Fruit fly (Drosophila melanogaster) whole organism, embryonic: ENCODE measurements around the gene CG43312.

Experiments
- BEAF-32 ChIP-seq: fragments of 200-800 bp; sonication (Bioruptor generic); optimal IDR thresholded peaks from 3 replicates; lab custom pipeline; 2017; ENCODE audit warnings: missing biosample characterization, missing genetic modification characterization, mild to moderate bottlenecking, moderate library complexity, missing genetic modification reagents
- CG11093 ChIP-seq: fragments of 200-800 bp; sonication (Bioruptor generic); IDR thresholded peaks from 3 replicates; pipeline ENCODE4 v1.3.6; 2022; ENCODE audit warnings: missing biosample characterization, missing genetic modification characterization
- CG12104 ChIP-seq: fragments of 200-800 bp; sonication (Bioruptor generic); optimal IDR thresholded peaks from 3 replicates; lab custom pipeline; 2016; ENCODE audit warnings: missing biosample characterization, missing genetic modification characterization
- CG12659 ChIP-seq: fragments of 200-800 bp; sonication (Bioruptor generic); optimal IDR thresholded peaks from 3 replicates; lab custom pipeline; 2017; ENCODE audit warnings: mild to moderate bottlenecking, missing biosample characterization, missing genetic modification reagents, missing genetic modification characterization
- CG14667 ChIP-seq: fragments of 200-800 bp; sonication (Bioruptor generic); IDR thresholded peaks from 2 replicates; pipeline ENCODE4 v1.3.6; 2022; ENCODE audit warnings: missing biosample characterization, missing genetic modification characterization
- CG17612 ChIP-seq: fragments of 200-800 bp; sonication (Bioruptor generic); IDR thresholded peaks from 2 replicates; pipeline ENCODE4 v1.3.6; 2022; ENCODE audit warnings: missing biosample characterization, missing genetic modification characterization
- CG18599 ChIP-seq: fragments of 200-800 bp; sonication (Bioruptor generic); optimal IDR thresholded peaks from 3 replicates; lab custom pipeline; 2017; ENCODE audit warnings: missing biosample characterization, missing genetic modification characterization, mild to moderate bottlenecking, moderate library complexity, missing genetic modification reagents
- CG2116 ChIP-seq: fragments of 200-800 bp; sonication (Bioruptor generic); optimal IDR thresholded peaks from 3 replicates; lab custom pipeline; 2018; ENCODE audit warnings: missing biosample characterization, mild to moderate bottlenecking, missing genetic modification characterization
- CG2129 ChIP-seq: fragments of 200-800 bp; sonication (Bioruptor generic); IDR thresholded peaks from 2 replicates; pipeline ENCODE4 v1.3.6; 2022; ENCODE audit warnings: missing biosample characterization, missing genetic modification characterization; ENCODE audit not compliant: partially characterized antibody
- CG2199 ChIP-seq: fragments of 200-800 bp; sonication (Bioruptor generic); IDR thresholded peaks from 3 replicates; pipeline ENCODE4 v1.3.6; 2022; ENCODE audit warnings: missing biosample characterization, missing genetic modification characterization
- CG2889 ChIP-seq: fragments of 200-800 bp; sonication (Bioruptor generic); IDR thresholded peaks from 3 replicates; pipeline ENCODE4 v1.3.6; 2022; ENCODE audit warnings: missing biosample characterization, missing genetic modification characterization
- CG4424 ChIP-seq: fragments of 200-800 bp; sonication (Bioruptor generic); optimal IDR thresholded peaks from 3 replicates; lab custom pipeline; 2016; ENCODE audit warnings: missing biosample characterization, missing genetic modification characterization
- CG4617 ChIP-seq: fragments of 200-800 bp; sonication (Bioruptor generic); optimal IDR thresholded peaks from 3 replicates; lab custom pipeline; 2016; ENCODE audit warnings: missing biosample characterization, missing genetic modification characterization, borderline replicate concordance
- CG7987 ChIP-seq: fragments of 200-800 bp; sonication (Bioruptor generic); optimal IDR thresholded peaks from 2 replicates; lab custom pipeline; 2018; ENCODE audit warnings: missing biosample characterization, mild to moderate bottlenecking, missing genetic modification characterization, moderate library complexity
- CTCF ChIP-seq: fragments of 200-800 bp; sonication (Bioruptor generic); optimal IDR thresholded peaks from 2 replicates; lab custom pipeline; 2017; ENCODE audit warnings: missing biosample characterization, mild to moderate bottlenecking, missing genetic modification characterization, moderate library complexity
- CoRest ChIP-seq: fragments of 200-800 bp; sonication (Bioruptor generic); optimal IDR thresholded peaks from 3 replicates; lab custom pipeline; 2018; ENCODE audit warnings: missing biosample characterization, mild to moderate bottlenecking, missing genetic modification characterization, moderate library complexity
- D19B ChIP-seq: fragments of 200-800 bp; sonication (Bioruptor generic); optimal IDR thresholded peaks from 2 replicates; lab custom pipeline; 2017; ENCODE audit warnings: missing biosample characterization, mild to moderate bottlenecking, missing genetic modification characterization
- Gug ChIP-seq: fragments of 200-800 bp; sonication (Bioruptor generic); IDR thresholded peaks from 4 replicates; pipeline ENCODE4 v1.3.6; 2022; ENCODE audit warnings: missing biosample characterization, missing genetic modification characterization
- Hr51 ChIP-seq, 2 experiments: fragments of 200-800 bp; sonication (Bioruptor generic); optimal IDR thresholded peaks; 2 replicates in 1 of 2; 3 replicates in 1 of 2; lab custom pipeline; 2016 to 2018; ENCODE audit warnings: missing biosample characterization in 2 of 2, missing genetic modification characterization in 2 of 2, mild to moderate bottlenecking in 1 of 2, moderate library complexity in 1 of 2
- Nf-YA ChIP-seq: fragments of 200-800 bp; sonication (Bioruptor generic); IDR thresholded peaks from 2 replicates; pipeline ENCODE4 v1.3.6; 2022; ENCODE audit warnings: missing biosample characterization, missing genetic modification characterization
- Ptx1 ChIP-seq: fragments of 200-800 bp; sonication (Bioruptor generic); IDR thresholded peaks from 2 replicates; pipeline ENCODE4 v1.3.6; 2022; ENCODE audit warnings: missing biosample characterization, missing genetic modification characterization
- Rfx ChIP-seq: fragments of 200-800 bp; sonication (Bioruptor generic); IDR thresholded peaks from 2 replicates; pipeline ENCODE4 v1.3.6; 2022; ENCODE audit warnings: missing biosample characterization, missing genetic modification characterization
- Six4 ChIP-seq: fragments of 200-800 bp; sonication (Bioruptor generic); optimal IDR thresholded peaks from 2 replicates; lab custom pipeline; 2016; ENCODE audit warnings: missing biosample characterization, missing genetic modification characterization
- Sox102F ChIP-seq: fragments of 200-800 bp; sonication (Bioruptor generic); optimal IDR thresholded peaks from 2 replicates; lab custom pipeline; 2018; ENCODE audit warnings: missing biosample characterization, mild to moderate bottlenecking, missing genetic modification characterization, moderate library complexity
- Spps ChIP-seq: fragments of 200-800 bp; sonication (Bioruptor generic); optimal IDR thresholded peaks from 2 replicates; lab custom pipeline; 2018; ENCODE audit warnings: missing biosample characterization, mild to moderate bottlenecking, missing genetic modification characterization
- Stat92E ChIP-seq, 3 experiments: fragments of >200 bp in 2 of 3; fragments of 200-800 bp in 1 of 3; sonication (Bioruptor generic) in 1 of 3; optimal IDR thresholded peaks; 2 replicates each; lab custom pipeline; 2017 to 2019; ENCODE audit warnings: missing biosample characterization in 3 of 3, missing genetic modification characterization in 3 of 3, mild to moderate bottlenecking in 1 of 3, moderate library complexity in 1 of 3
- Trl ChIP-seq, 3 experiments: fragments of >200 bp in 2 of 3; fragments of 200-800 bp in 1 of 3; sonication (Bioruptor generic) in 1 of 3; optimal IDR thresholded peaks; 2 replicates in 1 of 3; 3 replicates in 2 of 3; lab custom pipeline; 2016 to 2017; ENCODE audit warnings: missing biosample characterization in 1 of 3, missing genetic modification characterization in 1 of 3
- fd3F ChIP-seq: fragments of 200-800 bp; sonication (Bioruptor generic); optimal IDR thresholded peaks from 2 replicates; lab custom pipeline; 2018; ENCODE audit warnings: missing biosample characterization, mild to moderate bottlenecking, missing genetic modification characterization, moderate library complexity
- ftz-f1 ChIP-seq: fragments of 200-800 bp; sonication (Bioruptor generic); optimal IDR thresholded peaks from 2 replicates; lab custom pipeline; 2016; ENCODE audit warnings: missing biosample characterization, missing genetic modification characterization
- gce ChIP-seq: fragments of 200-800 bp; sonication (Bioruptor generic); IDR thresholded peaks from 3 replicates; pipeline ENCODE4 v1.3.6; 2022; ENCODE audit warnings: missing biosample characterization, missing genetic modification characterization
- gcm ChIP-seq: fragments of 200-800 bp; sonication (Bioruptor generic); optimal IDR thresholded peaks from 2 replicates; lab custom pipeline; 2019; ENCODE audit warnings: missing biosample characterization, mild to moderate bottlenecking, missing genetic modification characterization, moderate library complexity
- gem ChIP-seq: fragments of 200-800 bp; sonication (Bioruptor generic); optimal IDR thresholded peaks from 2 replicates; lab custom pipeline; 2019; ENCODE audit warnings: missing biosample characterization, mild to moderate bottlenecking, missing genetic modification characterization, moderate library complexity
- gfzf ChIP-seq: fragments of 200-800 bp; sonication (Bioruptor generic); optimal IDR thresholded peaks from 2 replicates; lab custom pipeline; 2016; ENCODE audit warnings: missing biosample characterization, mild to moderate bottlenecking, missing genetic modification characterization, moderate library complexity
- gro ChIP-seq: fragments of 200-800 bp; sonication (Bioruptor generic); optimal IDR thresholded peaks from 2 replicates; lab custom pipeline; 2016; ENCODE audit warnings: missing biosample characterization, missing genetic modification characterization
- maf-S ChIP-seq: fragments of 200-800 bp; sonication (Bioruptor generic); optimal IDR thresholded peaks from 2 replicates; lab custom pipeline; 2016; ENCODE audit warnings: missing biosample characterization, missing genetic modification characterization
- mam ChIP-seq: fragments of 200-800 bp; sonication (Bioruptor generic); optimal IDR thresholded peaks from 3 replicates; lab custom pipeline; 2016; ENCODE audit warnings: missing biosample characterization, missing genetic modification characterization
- mirr ChIP-seq: fragments of 200-800 bp; sonication (Bioruptor generic); optimal IDR thresholded peaks from 3 replicates; lab custom pipeline; 2018; ENCODE audit warnings: missing biosample characterization, mild to moderate bottlenecking, missing genetic modification characterization
- nau ChIP-seq: fragments of 200-800 bp; sonication (Bioruptor generic); optimal IDR thresholded peaks from 3 replicates; lab custom pipeline; 2017; ENCODE audit warnings: missing biosample characterization, mild to moderate bottlenecking, missing genetic modification characterization, missing genetic modification reagents
- nom ChIP-seq: fragments of 200-800 bp; sonication (Bioruptor generic); optimal IDR thresholded peaks from 2 replicates; lab custom pipeline; 2017; ENCODE audit warnings: missing biosample characterization, missing genetic modification characterization, mild to moderate bottlenecking, moderate library complexity, missing genetic modification reagents
- prd ChIP-seq, 3 experiments: fragments of >200 bp in 2 of 3; fragments of 200-800 bp in 1 of 3; sonication (Bioruptor generic) in 1 of 3; optimal IDR thresholded peaks in 2 of 3; IDR thresholded peaks in 1 of 3; 2 replicates in 2 of 3; 3 replicates in 1 of 3; pipeline versions ENCODE4 v1.3.6 to Lab custom; 2017 to 2022; ENCODE audit warnings: missing biosample characterization in 1 of 3, missing genetic modification characterization in 1 of 3
- pum ChIP-seq: fragments of 200-800 bp; sonication (Bioruptor generic); optimal IDR thresholded peaks from 2 replicates; lab custom pipeline; 2016; ENCODE audit warnings: missing biosample characterization, missing genetic modification characterization
- pzg ChIP-seq: fragments of 200-800 bp; sonication (Bioruptor generic); optimal IDR thresholded peaks from 3 replicates; lab custom pipeline; 2018; ENCODE audit warnings: missing biosample characterization, mild to moderate bottlenecking, missing genetic modification characterization, moderate library complexity
- ro ChIP-seq: fragments of 200-800 bp; sonication (Bioruptor generic); IDR thresholded peaks from 2 replicates; pipeline ENCODE4 v1.3.6; 2022; ENCODE audit warnings: missing biosample characterization, missing genetic modification characterization
- sisA ChIP-seq: fragments of 200-800 bp; sonication (Bioruptor generic); IDR thresholded peaks from 2 replicates; pipeline ENCODE4 v1.3.6; 2022; ENCODE audit warnings: missing biosample characterization, missing genetic modification characterization
- stwl ChIP-seq: fragments of 200-800 bp; sonication (Bioruptor generic); optimal IDR thresholded peaks from 3 replicates; lab custom pipeline; 2018; ENCODE audit warnings: missing biosample characterization, mild to moderate bottlenecking, missing genetic modification characterization, moderate library complexity
- sug ChIP-seq: fragments of 200-800 bp; optimal IDR thresholded peaks from 2 replicates; lab custom pipeline; 2019; ENCODE audit warnings: missing biosample characterization, mild to moderate bottlenecking, missing genetic modification characterization, moderate library complexity
- tx ChIP-seq: fragments of 200-800 bp; sonication (Bioruptor generic); optimal IDR thresholded peaks from 2 replicates; lab custom pipeline; 2016; ENCODE audit warnings: missing biosample characterization, missing genetic modification characterization
- usp ChIP-seq: fragments of >200 bp; optimal IDR thresholded peaks from 2 replicates; lab custom pipeline; 2017; ENCODE audit warnings: missing biosample characterization, missing genetic modification characterization

The CG43312 gene

DNA sequence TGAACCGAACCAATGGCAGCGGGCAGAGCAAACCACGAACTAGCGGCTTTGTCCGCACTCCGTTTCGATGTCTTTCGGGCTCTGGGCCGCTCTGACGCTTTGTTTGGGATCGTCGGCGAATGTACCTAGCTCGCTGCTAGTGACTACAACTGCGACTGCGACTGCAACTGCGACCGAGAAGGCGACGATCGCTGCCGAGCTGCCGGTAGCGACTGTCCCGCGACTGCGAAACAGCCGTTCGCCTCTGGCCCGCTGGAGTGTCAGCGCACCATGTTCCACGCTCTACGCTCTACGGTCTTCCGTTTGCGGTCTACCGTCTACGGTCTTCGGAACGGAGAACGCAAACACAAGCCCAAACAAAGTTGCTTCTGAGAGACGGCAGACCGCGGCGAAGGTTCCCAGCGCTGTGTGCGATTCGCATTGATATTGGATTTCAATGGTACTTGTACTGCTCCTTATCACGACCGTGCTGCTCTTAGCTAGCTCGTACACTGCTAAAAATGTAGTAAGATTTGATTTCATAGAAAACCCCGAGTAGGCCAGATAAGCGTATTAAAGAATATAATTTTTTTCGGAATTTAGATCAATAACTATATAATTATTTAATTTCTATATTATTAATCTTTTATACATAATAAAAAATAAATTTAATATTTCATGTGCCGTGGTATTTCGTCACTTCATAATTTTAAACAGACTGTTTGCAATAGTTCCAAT, 40.3 kb upstream of the CG43312 start, which contains the start of gene laza (continued):
- TF ChIP-seq CG17612 (GFP tag; lab: Robert Waterston, UW) (no peak), maf-S (GFP tag; lab: Kevin White, UChicago) (no peak), Sox102F (GFP tag; lab: Kevin White, UChicago) (peak; percentile 1), pzg (no peak), sisA (no peak), Rfx (no peak; the same call in 1 of the 2 replicates), CTCF (GFP tag; lab: Kevin White, UChicago) (no peak), D19B (GFP tag; lab: Kevin White, UChicago) (no peak), fd3F (GFP tag; lab: Kevin White, UChicago) (no peak), Trl (optimal IDR thresholded peaks at IDR 0.05; lab: Kevin White, UChicago) (peak in 1 of 2 experiments; percentile 2), Trl (GFP tag; optimal IDR thresholded peaks at IDR 0.05; lab: Kevin White, UChicago) (no peak), Six4 (GFP tag; lab: Kevin White, UChicago) (no peak), nom (GFP tag; lab: Kevin White, UChicago) (peak; percentile 12), CG11093 (no peak), CG2199 (GFP tag; lab: Robert Waterston, UW) (peak; percentile 71; the same call in 2 of the 3 replicates), gem (peak; percentile 56), Spps (tag; lab: Kevin White, UChicago) (no peak), Gug (GFP tag; lab: Robert Waterston, UW) (no peak), CG12104 (GFP tag; lab: Kevin White, UChicago) (no peak), CG12659 (GFP tag; lab: Kevin White, UChicago) (no peak), CG7987 (GFP tag; lab: Kevin White, UChicago) (no peak), mirr (GFP tag; lab: Kevin White, UChicago) (peak; percentile 12), gcm (GFP tag; lab: Kevin White, UChicago) (no peak), Nf-YA (0 out of 2 replicates have a peak, but pooled peaks have one; percentile 28), CG2116 (GFP tag; lab: Kevin White, UChicago) (no peak), gfzf (GFP tag; lab: Kevin White, UChicago) (no peak), sug (tag; lab: Kevin White, UChicago) (peak; percentile 70), CG2129 (GFP tag; lab: Robert Waterston, UW) (no peak), CG4424 (GFP tag; lab: Kevin White, UChicago) (no peak), CG14667 (GFP tag; lab: Robert Waterston, UW) (no peak), CG4617 (no peak), stwl (tag; lab: Kevin White, UChicago) (no peak), Ptx1 (GFP tag; lab: Robert Waterston, UW) (0 out of 2 replicates have a peak, but pooled peaks have one; percentile 19), ro (no peak), Hr51 (GFP tag; optimal IDR thresholded peaks at IDR 0.05; lab: Kevin White, UChicago) (peak in 1 of 2 experiments; percentile 31), CG2889 (GFP tag; lab: Robert Waterston, UW) (no peak), tx (GFP tag; lab: Kevin White, UChicago) (no peak), prd (optimal IDR thresholded peaks at IDR 0.05; lab: Kevin White, UChicago) (no peak), prd (GFP tag; IDR thresholded peaks at IDR 0.05; lab: Robert Waterston, UW) (no peak), usp (GFP tag; lab: Kevin White, UChicago) (no peak), mam (GFP tag; lab: Kevin White, UChicago) (no peak), pum (no peak), ftz-f1 (GFP tag; lab: Kevin White, UChicago) (peak; percentile 24), CoRest (tag; lab: Kevin White, UChicago) (peak; percentile 35), nau (GFP tag; lab: Kevin White, UChicago) (peak; percentile 26), Stat92E (GFP tag; optimal IDR thresholded peaks at IDR 0.05; lab: Kevin White, UChicago) (no peak), gce (GFP tag; lab: Robert Waterston, UW) (peak; percentile 20; the same call in 1 of the 3 replicates), CG18599 (no peak), BEAF-32 (GFP tag; lab: Kevin White, UChicago) (no peak), gro (GFP tag; lab: Kevin White, UChicago) (no peak)
